Worm (Caenorhabditis elegans) whole organism, L4 larva: ENCODE measurements around the gene B0024.3.

Experiments used
- F26F4.8 ChIP-seq: fragments of 200-800 bp; sonication (Bioruptor generic); conservative IDR thresholded peaks from 2 replicates; pipeline ENCODE4 v1.3.6; 2022; ENCODE audit warnings: missing genetic modification characterization, missing compliant biosample characterization
- F37D6.2 ChIP-seq: sonication (generic microtip); optimal IDR thresholded peaks from 2 replicates; lab custom pipeline; 2016; ENCODE audit warnings: mild to moderate bottlenecking, missing genetic modification characterization, missing compliant biosample characterization
- T26A8.4 ChIP-seq: fragments of 200-800 bp; sonication (Bioruptor generic); IDR thresholded peaks from 2 replicates; pipeline ENCODE4 v1.3.6; 2022; ENCODE audit warnings: missing genetic modification characterization, missing compliant biosample characterization
- ZK337.2 ChIP-seq: fragments of 200-800 bp; sonication (Bioruptor generic); IDR thresholded peaks from 2 replicates; pipeline ENCODE4 v1.3.6; 2022; ENCODE audit warnings: missing genetic modification reagents, missing genetic modification characterization, missing compliant biosample characterization
- aha-1 ChIP-seq: fragments of 150-350 bp; peaks from one replicate; lab custom pipeline; 2014; ENCODE audit warnings: missing biosample characterization, missing genetic modification characterization
- arid-1 ChIP-seq: fragments of 200-800 bp; sonication (Bioruptor generic); conservative IDR thresholded peaks from 2 replicates; pipeline ENCODE4 v1.3.6; 2022; ENCODE audit warnings: missing genetic modification reagents, missing genetic modification characterization, missing compliant biosample characterization
- ceh-20 ChIP-seq: fragments of 200-800 bp; sonication (Bioruptor generic); IDR thresholded peaks from 2 replicates; pipeline ENCODE4 v1.3.6; 2022; ENCODE audit warnings: missing genetic modification reagents, missing genetic modification characterization, missing compliant biosample characterization
- daf-12 ChIP-seq: fragments of 150-350 bp; optimal IDR thresholded peaks from 2 replicates; lab custom pipeline; 2014; ENCODE audit warnings: missing biosample characterization, missing genetic modification reagents, missing genetic modification characterization
- dmd-9 ChIP-seq: fragments of 200-800 bp; sonication (Bioruptor generic); IDR thresholded peaks from 2 replicates; pipeline ENCODE4 v1.3.6; 2022; ENCODE audit warnings: missing genetic modification reagents, missing genetic modification characterization, missing compliant biosample characterization
- dpl-1 ChIP-seq: fragments of 150-350 bp; optimal IDR thresholded peaks from 2 replicates; lab custom pipeline; 2014; ENCODE audit warnings: missing biosample characterization, missing genetic modification reagents, missing genetic modification characterization
- duxl-1 ChIP-seq: sonication (generic microtip); optimal IDR thresholded peaks from 2 replicates; lab custom pipeline; 2016; ENCODE audit warnings: mild to moderate bottlenecking, missing genetic modification characterization, moderate library complexity, missing compliant biosample characterization; ENCODE audit not compliant: poor library complexity
- egl-43 ChIP-seq: fragments of 200-800 bp; sonication (Bioruptor generic); IDR thresholded peaks from 2 replicates; pipeline ENCODE4 v1.3.6; 2022; ENCODE audit warnings: missing genetic modification reagents, missing genetic modification characterization, missing compliant biosample characterization
- hif-1 ChIP-seq, 2 experiments: sonication (generic microtip); optimal IDR thresholded peaks; 2 replicates each; lab custom pipeline; 2016 to 2017; ENCODE audit warnings: missing compliant biosample characterization in 2 of 2, missing genetic modification characterization in 2 of 2, missing genetic modification reagents in 2 of 2, missing genotype in 2 of 2, mild to moderate bottlenecking in 1 of 2
- hlh-30 ChIP-seq: sonication (generic microtip); optimal IDR thresholded peaks from 2 replicates; lab custom pipeline; 2017; ENCODE audit warnings: antibody characterized with exemption, mild to moderate bottlenecking, missing genetic modification characterization, missing compliant biosample characterization; ENCODE audit not compliant: insufficient read depth
- lim-7 ChIP-seq: fragments of 200-800 bp; sonication (Bioruptor generic); IDR thresholded peaks from 2 replicates; pipeline ENCODE4 v1.3.6; 2022; ENCODE audit warnings: missing genetic modification characterization, missing compliant biosample characterization
- lir-3 ChIP-seq: sonication (generic microtip); optimal IDR thresholded peaks from 2 replicates; lab custom pipeline; 2016; ENCODE audit warnings: mild to moderate bottlenecking, missing genetic modification characterization, missing compliant biosample characterization
- lsy-2 ChIP-seq, 2 experiments: fragments of 150-350 bp in 1 of 2; sonication (generic microtip) in 1 of 2; optimal IDR thresholded peaks; 2 replicates each; lab custom pipeline; 2014 to 2017; ENCODE audit warnings: missing biosample characterization in 2 of 2, missing genetic modification characterization in 2 of 2
- madf-9 ChIP-seq: fragments of 200-800 bp; sonication (Bioruptor generic); conservative IDR thresholded peaks from 2 replicates; pipeline ENCODE4 v1.3.6; 2022; ENCODE audit warnings: missing genetic modification reagents, missing genetic modification characterization, missing compliant biosample characterization
- mes-2 ChIP-seq: sonication (generic microtip); optimal IDR thresholded peaks from 2 replicates; lab custom pipeline; 2016; ENCODE audit warnings: missing genotype, mild to moderate bottlenecking, missing genetic modification characterization, missing compliant biosample characterization; ENCODE audit not compliant: poor library complexity, severe bottlenecking
- mxl-3 ChIP-seq: fragments of 200-800 bp; sonication (Bioruptor generic); optimal IDR thresholded peaks from 2 replicates; lab custom pipeline; 2018; ENCODE audit warnings: mild to moderate bottlenecking, missing genetic modification characterization, missing compliant biosample characterization
- nhr-42 ChIP-seq: fragments of 200-800 bp; sonication (Bioruptor generic); IDR thresholded peaks from 2 replicates; pipeline ENCODE4 v1.3.6; 2022; ENCODE audit warnings: missing genetic modification characterization, missing compliant biosample characterization
- nhr-48 ChIP-seq: sonication (generic microtip); optimal IDR thresholded peaks from 2 replicates; lab custom pipeline; 2016; ENCODE audit warnings: mild to moderate bottlenecking, missing genetic modification characterization, missing compliant biosample characterization
- nhr-6 ChIP-seq: fragments of 150-350 bp; optimal IDR thresholded peaks from 2 replicates; lab custom pipeline; 2014; ENCODE audit warnings: missing biosample characterization, missing genetic modification characterization
- pha-4 ChIP-seq, 2 experiments: fragments of 150-350 bp in 1 of 2; fragments of 200-800 bp in 1 of 2; sonication (Bioruptor generic) in 1 of 2; IDR thresholded peaks in 1 of 2; optimal IDR thresholded peaks in 1 of 2; 2 replicates each; pipeline versions ENCODE4 v1.3.6 to Lab custom; 2014 to 2022; ENCODE audit warnings: missing genetic modification characterization in 2 of 2, missing genetic modification reagents in 2 of 2, missing biosample characterization in 1 of 2, missing compliant biosample characterization in 1 of 2
- php-3 ChIP-seq: fragments of 200-800 bp; sonication (Bioruptor generic); IDR thresholded peaks from 2 replicates; pipeline ENCODE4 v1.3.6; 2022; ENCODE audit warnings: missing genetic modification reagents, missing genetic modification characterization, missing compliant biosample characterization
- rbr-2 ChIP-seq: sonication (generic microtip); optimal IDR thresholded peaks from 2 replicates; lab custom pipeline; 2016; ENCODE audit warnings: missing genotype, missing genetic modification characterization, missing compliant biosample characterization
- skn-1 ChIP-seq: fragments of 150-350 bp; optimal IDR thresholded peaks from 2 replicates; lab custom pipeline; 2014; ENCODE audit warnings: missing biosample characterization, missing genetic modification characterization
- spr-1 ChIP-seq: sonication (generic microtip); optimal IDR thresholded peaks from 2 replicates; lab custom pipeline; 2016; ENCODE audit warnings: mild to moderate bottlenecking, missing genetic modification characterization, missing compliant biosample characterization
- unc-62 ChIP-seq, 3 experiments: fragments of 150-350 bp in 1 of 3; sonication (generic microtip); optimal IDR thresholded peaks in 2 of 3; peaks in 1 of 3; 1 replicate in 1 of 3; 2 replicates in 2 of 3; lab custom pipeline; 2014 to 2017; ENCODE audit warnings: missing biosample characterization in 3 of 3, missing genetic modification characterization in 3 of 3, missing genetic modification reagents in 3 of 3, missing genotype in 1 of 3
- zfp-2 ChIP-seq: sonication (generic microtip); optimal IDR thresholded peaks from 2 replicates; lab custom pipeline; 2016; ENCODE audit warnings: mild to moderate bottlenecking, missing genetic modification characterization, missing compliant biosample characterization
- zip-11 ChIP-seq: fragments of 200-800 bp; sonication (Bioruptor generic); IDR thresholded peaks from 2 replicates; pipeline ENCODE4 v1.3.6; 2022; ENCODE audit warnings: missing genetic modification characterization, missing compliant biosample characterization
- zip-2 ChIP-seq: fragments of 150-350 bp; optimal IDR thresholded peaks from 2 replicates; lab custom pipeline; 2014; ENCODE audit warnings: missing biosample characterization, missing genetic modification characterization

B0024.3 gene

ce11 chrV:10320101-10320761 lies 32.9 kb downstream of the B0024.3 start, which contains the start of the genes gna-1 and B0024.13 (continued):
- TF ChIP-seq F26F4.8 (no peak), dpl-1 (peak; percentile 61), F37D6.2 (no peak), rbr-2 (peak; percentile 36), zip-2 (no peak), mxl-3 (no peak), dmd-9 (GFP tag; lab: Robert Waterston, UW) (0 out of 2 replicates have a peak, but pooled peaks have one; percentile 49), egl-43 (GFP tag; lab: Robert Waterston, UW) (no peak), pha-4 (GFP tag; IDR thresholded peaks at IDR 0.05; lab: Robert Waterston, UW) (no peak), pha-4 (tag; optimal IDR thresholded peaks at IDR 0.05; lab: Kevin White, UChicago) (peak; percentile 21), mes-2 (peak; percentile 98), hif-1 (tag; optimal IDR thresholded peaks at IDR 0.05; lab: Kevin White, UChicago) (peak in 1 of 2 experiments; percentile 83), duxl-1 (tag; lab: Kevin White, UChicago) (peak; percentile 35), lir-3 (tag; lab: Kevin White, UChicago) (no peak), php-3 (GFP tag; lab: Robert Waterston, UW) (no peak), spr-1 (tag; lab: Kevin White, UChicago) (no peak), nhr-42 (no peak), ZK337.2 (GFP tag; lab: Robert Waterston, UW) (peak; percentile 18; the same call in 1 of the 2 replicates), ceh-20 (GFP tag; lab: Robert Waterston, UW) (no peak), madf-9 (GFP tag; lab: Robert Waterston, UW) (no peak), arid-1 (GFP tag; lab: Robert Waterston, UW) (no peak), nhr-48 (tag; lab: Kevin White, UChicago) (no peak), nhr-6 (tag; lab: Kevin White, UChicago) (no peak), daf-12 (tag; lab: Kevin White, UChicago) (no peak)

- TF ChIP-seq unc-62 (GFP tag; optimal IDR thresholded peaks at IDR 0.05 in 1 of 2; lab: Kevin White, UChicago): peak in 1 of 2 experiments; percentile 97
- no peak for TF ChIP-seq unc-62 (tag; optimal IDR thresholded peaks at IDR 0.05; lab: Kevin White, UChicago)
- TF ChIP-seq hlh-30 (tag; lab: Kevin White, UChicago): no peak
- TF ChIP-seq T26A8.4 (GFP tag; lab: Robert Waterston, UW): no peak
- TF ChIP-seq zfp-2 (tag; lab: Kevin White, UChicago): no peak
- no peak for TF ChIP-seq arid-1 (GFP tag; lab: Robert Waterston, UW)
- no peak for TF ChIP-seq lim-7 (GFP tag; lab: Robert Waterston, UW)
- no peak for TF ChIP-seq madf-9 (GFP tag; lab: Robert Waterston, UW)
- no peak for TF ChIP-seq skn-1 (tag; lab: Kevin White, UChicago)
Measured at ce11 chrV:10323537-10323936, 36.2 kb downstream of the B0024.3 start.

- no peak for TF ChIP-seq zip-11 (GFP tag; lab: Robert Waterston, UW)
- TF ChIP-seq ceh-20 (GFP tag; lab: Robert Waterston, UW): 0 out of 2 replicates have a peak, but pooled peaks have one; percentile 34
- no peak for TF ChIP-seq pha-4 (GFP tag; IDR thresholded peaks at IDR 0.05; lab: Robert Waterston, UW)
- TF ChIP-seq pha-4 (tag; optimal IDR thresholded peaks at IDR 0.05; lab: Kevin White, UChicago): peak; percentile 63
- TF ChIP-seq lsy-2 (tag; optimal IDR thresholded peaks at IDR 0.05; lab: Kevin White, UChicago): no peak
- no peak for TF ChIP-seq mes-2
Measured at ce11 chrV:10328080-10328479, 40.7 kb downstream of the B0024.3 start.

- TF ChIP-seq hlh-30 (tag; lab: Kevin White, UChicago) (no peak), aha-1 (tag; lab: Kevin White, UChicago) (peak; percentile 19)
Measured at ce11 chrV:10332012-10332411, 44.7 kb downstream of the B0024.3 start, which contains the start of gene crm-1. TSS of gene crm-1 (minus strand) at chrV:10332112.
